Worm (Caenorhabditis elegans) whole organism, L4 larva: ENCODE data around the gene sars-2.
A peak's percentile ranks its signal among the peaks of the same experiment; 100 is the strongest.

Experiments
- F10B5.3 ChIP-seq: sonication (generic microtip); optimal IDR thresholded peaks from 2 replicates; lab custom pipeline; 2016; ENCODE audit warnings: mild to moderate bottlenecking, missing genetic modification characterization, missing compliant biosample characterization
- F44E2.7 ChIP-seq: fragments of 200-800 bp; sonication (Bioruptor generic); IDR thresholded peaks from 2 replicates; pipeline ENCODE4 v2.1.2; 2022; ENCODE audit warnings: missing genetic modification characterization, missing compliant biosample characterization
- F49E8.2 ChIP-seq: sonication (generic microtip); optimal IDR thresholded peaks from 2 replicates; lab custom pipeline; 2016; ENCODE audit warnings: missing compliant biosample characterization, mild to moderate bottlenecking, missing genetic modification characterization, borderline replicate concordance
- T20F7.1 ChIP-seq: fragments of 200-800 bp; sonication (Bioruptor generic); optimal IDR thresholded peaks from 2 replicates; lab custom pipeline; 2018; ENCODE audit warnings: mild to moderate bottlenecking, missing genetic modification characterization, missing compliant biosample characterization
- T26A8.4 ChIP-seq: fragments of 200-800 bp; sonication (Bioruptor generic); IDR thresholded peaks from 2 replicates; pipeline ENCODE4 v1.3.6; 2022; ENCODE audit warnings: missing genetic modification characterization, missing compliant biosample characterization
- Y48G9A.11 ChIP-seq: fragments of 200-800 bp; sonication (Bioruptor generic); IDR thresholded peaks from 2 replicates; pipeline ENCODE4 v1.3.6; 2022; ENCODE audit warnings: missing genetic modification reagents, missing genetic modification characterization, missing compliant biosample characterization
- ZK337.2 ChIP-seq: fragments of 200-800 bp; sonication (Bioruptor generic); IDR thresholded peaks from 2 replicates; pipeline ENCODE4 v1.3.6; 2022; ENCODE audit warnings: missing genetic modification reagents, missing genetic modification characterization, missing compliant biosample characterization
- aha-1 ChIP-seq: fragments of 150-350 bp; peaks from one replicate; lab custom pipeline; 2014; ENCODE audit warnings: missing biosample characterization, missing genetic modification characterization
- ama-1 ChIP-seq: fragments of 150-350 bp; optimal IDR thresholded peaks from 2 replicates; lab custom pipeline; 2014; ENCODE audit warnings: inconsistent platforms, mixed read lengths
- arid-1 ChIP-seq: fragments of 200-800 bp; sonication (Bioruptor generic); conservative IDR thresholded peaks from 2 replicates; pipeline ENCODE4 v1.3.6; 2022; ENCODE audit warnings: missing genetic modification reagents, missing genetic modification characterization, missing compliant biosample characterization
- ceh-44 ChIP-seq: fragments of 200-800 bp; sonication (Bioruptor generic); IDR thresholded peaks from 2 replicates; pipeline ENCODE4 v1.3.6; 2022; ENCODE audit warnings: missing genetic modification reagents, missing genetic modification characterization, missing compliant biosample characterization
- ceh-62 ChIP-seq: sonication (generic microtip); optimal IDR thresholded peaks from 2 replicates; lab custom pipeline; 2017; ENCODE audit warnings: missing biosample characterization, missing genetic modification characterization
- ces-1 ChIP-seq: fragments of 150-350 bp; sonication (generic microtip); optimal IDR thresholded peaks from 4 replicates; lab custom pipeline; 2014; ENCODE audit warnings: missing biosample characterization, missing genetic modification reagents, missing genetic modification characterization
- daf-16 ChIP-seq, 3 experiments: sonication (generic microtip); optimal IDR thresholded peaks; 2 replicates each; lab custom pipeline; 2016 to 2017; ENCODE audit warnings: missing genetic modification characterization in 3 of 3, missing genetic modification reagents in 3 of 3, mild to moderate bottlenecking in 2 of 3, missing compliant biosample characterization in 2 of 3, missing biosample characterization in 1 of 3, moderate library complexity in 1 of 3
- dmd-6 ChIP-seq: fragments of 200-800 bp; sonication (Bioruptor generic); IDR thresholded peaks from 2 replicates; pipeline ENCODE4 v1.3.6; 2022; ENCODE audit warnings: missing genetic modification reagents, missing genetic modification characterization, missing compliant biosample characterization
- dmd-9 ChIP-seq: fragments of 200-800 bp; sonication (Bioruptor generic); IDR thresholded peaks from 2 replicates; pipeline ENCODE4 v1.3.6; 2022; ENCODE audit warnings: missing genetic modification reagents, missing genetic modification characterization, missing compliant biosample characterization
- dpl-1 ChIP-seq: fragments of 150-350 bp; optimal IDR thresholded peaks from 2 replicates; lab custom pipeline; 2014; ENCODE audit warnings: missing biosample characterization, missing genetic modification reagents, missing genetic modification characterization
- dve-1 ChIP-seq: sonication (generic microtip); optimal IDR thresholded peaks from 2 replicates; lab custom pipeline; 2017; ENCODE audit warnings: antibody characterized with exemption, mild to moderate bottlenecking, missing genetic modification characterization, missing compliant biosample characterization; ENCODE audit not compliant: insufficient read depth
- egl-27 ChIP-seq: sonication (generic microtip); optimal IDR thresholded peaks from 3 replicates; lab custom pipeline; 2017; ENCODE audit warnings: missing biosample characterization, missing genetic modification reagents, missing genetic modification characterization
- egl-43 ChIP-seq: fragments of 200-800 bp; sonication (Bioruptor generic); IDR thresholded peaks from 2 replicates; pipeline ENCODE4 v1.3.6; 2022; ENCODE audit warnings: missing genetic modification reagents, missing genetic modification characterization, missing compliant biosample characterization
- fkh-10 ChIP-seq: fragments of 150-350 bp; optimal IDR thresholded peaks from 2 replicates; lab custom pipeline; 2014; ENCODE audit warnings: missing biosample characterization, missing genetic modification reagents, missing genetic modification characterization
- fos-1 ChIP-seq: fragments of 150-350 bp; optimal IDR thresholded peaks from 2 replicates; lab custom pipeline; 2014; ENCODE audit warnings: missing biosample characterization, missing genetic modification characterization
- hlh-11 ChIP-seq: fragments of 200-800 bp; sonication (Bioruptor generic); optimal IDR thresholded peaks from 2 replicates; lab custom pipeline; 2018; ENCODE audit warnings: mild to moderate bottlenecking, missing genetic modification characterization, missing compliant biosample characterization
- jun-1 ChIP-seq: fragments of 150-350 bp; optimal IDR thresholded peaks from 2 replicates; lab custom pipeline; 2014; ENCODE audit warnings: missing biosample characterization, missing genetic modification reagents, missing genetic modification characterization
- lin-1 ChIP-seq: fragments of 200-800 bp; sonication (Bioruptor generic); IDR thresholded peaks from 2 replicates; pipeline ENCODE4 v1.3.6; 2022; ENCODE audit warnings: missing genetic modification reagents, missing genetic modification characterization, missing compliant biosample characterization
- lin-13 ChIP-seq: fragments of 150-350 bp; optimal IDR thresholded peaks from 2 replicates; lab custom pipeline; 2014; ENCODE audit warnings: missing biosample characterization, missing genetic modification reagents, missing genetic modification characterization
- lin-38 ChIP-seq: fragments of 200-800 bp; sonication (Bioruptor generic); IDR thresholded peaks from 2 replicates; pipeline ENCODE4 v1.3.6; 2022; ENCODE audit warnings: missing genetic modification reagents, missing genetic modification characterization, missing compliant biosample characterization
- lsy-2 ChIP-seq, 2 experiments: fragments of 150-350 bp in 1 of 2; sonication (generic microtip) in 1 of 2; optimal IDR thresholded peaks; 2 replicates each; lab custom pipeline; 2014 to 2017; ENCODE audit warnings: missing biosample characterization in 2 of 2, missing genetic modification characterization in 2 of 2
- madf-9 ChIP-seq: fragments of 200-800 bp; sonication (Bioruptor generic); conservative IDR thresholded peaks from 2 replicates; pipeline ENCODE4 v1.3.6; 2022; ENCODE audit warnings: missing genetic modification reagents, missing genetic modification characterization, missing compliant biosample characterization
- mdl-1 ChIP-seq, 2 experiments: fragments of 150-350 bp in 1 of 2; sonication (generic microtip) in 1 of 2; optimal IDR thresholded peaks; 2 replicates each; lab custom pipeline; 2014 to 2017; ENCODE audit warnings: missing biosample characterization in 2 of 2, missing genetic modification characterization in 2 of 2
- mep-1 ChIP-seq: fragments of 150-350 bp; sonication (generic microtip); optimal IDR thresholded peaks from 3 replicates; lab custom pipeline; 2014; ENCODE audit warnings: missing biosample characterization, missing genetic modification characterization
- mxl-3 ChIP-seq: fragments of 200-800 bp; sonication (Bioruptor generic); optimal IDR thresholded peaks from 2 replicates; lab custom pipeline; 2018; ENCODE audit warnings: mild to moderate bottlenecking, missing genetic modification characterization, missing compliant biosample characterization
- nhr-10 ChIP-seq: fragments of 150-350 bp; optimal IDR thresholded peaks from 2 replicates; lab custom pipeline; 2014; ENCODE audit warnings: missing biosample characterization, missing genetic modification characterization
- nhr-11 ChIP-seq: fragments of 150-350 bp; optimal IDR thresholded peaks from 2 replicates; lab custom pipeline; 2014; ENCODE audit warnings: missing biosample characterization, missing genetic modification characterization
- nhr-25 ChIP-seq: sonication (generic microtip); optimal IDR thresholded peaks from 2 replicates; lab custom pipeline; 2017; ENCODE audit warnings: missing genetic modification characterization, mild to moderate bottlenecking, missing compliant biosample characterization, antibody characterized with exemption, moderate library complexity, borderline replicate concordance; ENCODE audit not compliant: insufficient read depth
- nhr-28 ChIP-seq: fragments of 150-350 bp; optimal IDR thresholded peaks from 2 replicates; lab custom pipeline; 2014; ENCODE audit warnings: missing biosample characterization, missing genetic modification characterization
- nhr-48 ChIP-seq: sonication (generic microtip); optimal IDR thresholded peaks from 2 replicates; lab custom pipeline; 2016; ENCODE audit warnings: mild to moderate bottlenecking, missing genetic modification characterization, missing compliant biosample characterization
- nhr-77 ChIP-seq: fragments of 150-350 bp; optimal IDR thresholded peaks from 2 replicates; lab custom pipeline; 2014; ENCODE audit warnings: missing biosample characterization, missing genetic modification characterization
- pha-4 ChIP-seq, 2 experiments: fragments of 150-350 bp in 1 of 2; fragments of 200-800 bp in 1 of 2; sonication (Bioruptor generic) in 1 of 2; IDR thresholded peaks in 1 of 2; optimal IDR thresholded peaks in 1 of 2; 2 replicates each; pipeline versions ENCODE4 v1.3.6 to Lab custom; 2014 to 2022; ENCODE audit warnings: missing genetic modification characterization in 2 of 2, missing genetic modification reagents in 2 of 2, missing biosample characterization in 1 of 2, missing compliant biosample characterization in 1 of 2
- pqm-1 ChIP-seq: sonication (generic microtip); optimal IDR thresholded peaks from 2 replicates; lab custom pipeline; 2017; ENCODE audit warnings: missing biosample characterization, missing genetic modification characterization
- rbr-2 ChIP-seq: sonication (generic microtip); optimal IDR thresholded peaks from 2 replicates; lab custom pipeline; 2016; ENCODE audit warnings: missing genotype, missing genetic modification characterization, missing compliant biosample characterization
- saeg-2 ChIP-seq: fragments of 200-800 bp; sonication (Bioruptor generic); IDR thresholded peaks from 2 replicates; pipeline ENCODE4 v1.3.6; 2022; ENCODE audit warnings: missing genetic modification reagents, missing genetic modification characterization, missing compliant biosample characterization
- set-16 ChIP-seq: fragments of 200-800 bp; sonication (Bioruptor generic); IDR thresholded peaks from 2 replicates; pipeline ENCODE4 v1.3.6; 2022; ENCODE audit warnings: missing genetic modification reagents, missing genetic modification characterization, missing compliant biosample characterization
- snpc-1.2 ChIP-seq: fragments of 200-800 bp; sonication (Bioruptor generic); IDR thresholded peaks from 2 replicates; pipeline ENCODE4 v1.3.6; 2022; ENCODE audit warnings: missing genetic modification reagents, missing genetic modification characterization, missing compliant biosample characterization
- tra-1 ChIP-seq: fragments of 200-800 bp; sonication (Bioruptor generic); IDR thresholded peaks from 2 replicates; pipeline ENCODE4 v1.3.6; 2022; ENCODE audit warnings: missing genetic modification reagents, missing genetic modification characterization, missing compliant biosample characterization
- unc-62 ChIP-seq, 3 experiments: fragments of 150-350 bp in 1 of 3; sonication (generic microtip); optimal IDR thresholded peaks in 2 of 3; peaks in 1 of 3; 1 replicate in 1 of 3; 2 replicates in 2 of 3; lab custom pipeline; 2014 to 2017; ENCODE audit warnings: missing biosample characterization in 3 of 3, missing genetic modification characterization in 3 of 3, missing genetic modification reagents in 3 of 3, missing genotype in 1 of 3

sars-2 gene

DNA sequence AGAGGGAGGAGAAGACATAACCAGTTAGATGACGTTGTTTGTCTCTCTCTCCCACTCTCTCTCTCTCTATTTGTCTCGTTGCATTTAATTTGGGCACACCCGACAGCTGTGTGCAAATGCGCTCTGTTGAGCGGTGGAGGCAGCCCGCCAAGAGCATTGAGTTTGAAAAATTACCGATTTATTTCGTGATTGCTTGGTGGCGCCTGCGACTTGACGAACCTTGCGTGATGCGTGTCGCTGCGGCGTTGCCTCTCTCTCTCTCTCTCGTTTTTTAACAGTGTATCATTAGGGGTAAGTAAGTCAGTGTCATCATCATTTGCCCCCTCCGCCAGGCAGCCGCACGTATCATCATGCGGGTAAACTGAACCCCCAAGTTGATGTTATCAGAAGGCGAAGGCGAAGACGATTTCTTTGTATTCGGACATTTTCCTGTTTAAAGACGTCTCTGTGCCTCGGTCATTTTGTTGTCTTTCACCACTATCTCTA, 48.7 kb downstream of the sars-2 start (continued):
- TF ChIP-seq T20F7.1 (GFP tag; lab: Kevin White, UChicago): peak; percentile 38
- TF ChIP-seq egl-43 (GFP tag; lab: Robert Waterston, UW): peak; percentile 61; the same call in 1 of the 2 replicates
- no peak for TF ChIP-seq egl-27 (tag; lab: Kevin White, UChicago)
- TF ChIP-seq ceh-44: 0 out of 2 replicates have a peak, but pooled peaks have one; percentile 44
- TF ChIP-seq hlh-11 (tag; lab: Kevin White, UChicago): peak; percentile 90
- peak; percentile 59 for TF ChIP-seq nhr-48 (tag; lab: Kevin White, UChicago)
- peak; percentile 40 for TF ChIP-seq ama-1 (lab: Kevin White, UChicago)
- peak; percentile 69 for TF ChIP-seq nhr-28 (tag; lab: Kevin White, UChicago)
- TF ChIP-seq lin-13 (GFP tag; lab: Kevin White, UChicago): peak; percentile 65
- TF ChIP-seq ces-1 (GFP tag; lab: Kevin White, UChicago): no peak
- TF ChIP-seq saeg-2: 0 out of 2 replicates have a peak, but pooled peaks have one; percentile 24
- peak; percentile 31 for TF ChIP-seq pqm-1 (tag; lab: Kevin White, UChicago)
- TF ChIP-seq dmd-6: peak; percentile 67
- peak; percentile 39 for TF ChIP-seq fkh-10 (GFP tag; lab: Kevin White, UChicago)
- TF ChIP-seq lin-38 (GFP tag; lab: Robert Waterston, UW): peak; percentile 89
- peak; percentile 53 for TF ChIP-seq set-16
- TF ChIP-seq mdl-1 (tag; optimal IDR thresholded peaks at IDR 0.05; lab: Kevin White, UChicago): peak; percentile 32 to 58
- no peak for TF ChIP-seq ceh-62
- TF ChIP-seq dve-1 (tag; lab: Kevin White, UChicago): peak; percentile 84
- TF ChIP-seq dpl-1 (GFP tag; lab: Kevin White, UChicago): peak; percentile 67
- no peak for TF ChIP-seq ZK337.2
- no peak; the same call in 1 of the 2 replicates for TF ChIP-seq tra-1 (GFP tag; lab: Robert Waterston, UW)
- TF ChIP-seq jun-1: peak; percentile 3
- TF ChIP-seq unc-62 (GFP tag; optimal IDR thresholded peaks at IDR 0.05 in 1 of 2; lab: Kevin White, UChicago): peak in 1 of 2 experiments; percentile 100
- no peak for TF ChIP-seq unc-62 (tag; optimal IDR thresholded peaks at IDR 0.05; lab: Kevin White, UChicago)
- peak; percentile 79 for TF ChIP-seq lin-1 (GFP tag; lab: Robert Waterston, UW)
- TF ChIP-seq madf-9 (GFP tag; lab: Robert Waterston, UW): 0 out of 2 replicates have a peak, but pooled peaks have one; percentile 57
- TF ChIP-seq nhr-25: peak; percentile 8
- TF ChIP-seq, all 104 proteins: peak for 37

DNA sequence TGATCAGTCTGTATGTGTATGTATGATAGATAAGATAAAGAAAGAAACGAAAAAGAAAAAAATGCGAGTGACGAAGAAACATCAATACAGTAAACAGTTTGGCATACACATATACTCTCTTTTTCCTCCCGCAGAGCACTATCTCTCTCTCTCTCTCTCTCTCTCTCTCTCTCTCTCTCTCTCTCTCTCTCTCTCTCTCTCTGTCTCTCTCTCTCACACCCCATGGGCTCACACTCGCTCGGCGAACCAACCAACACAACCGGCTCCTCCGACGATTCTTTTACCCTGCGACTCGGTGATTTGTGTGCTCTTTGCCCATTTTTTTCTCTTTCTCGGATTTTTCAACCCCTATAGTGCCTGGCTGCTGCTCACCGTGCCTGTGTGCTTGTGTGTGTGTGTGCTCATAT, 49.6 kb downstream of the sars-2 start:
- TF ChIP-seq nhr-10 (tag; lab: Kevin White, UChicago) (peak; percentile 25), mxl-3 (GFP tag; lab: Kevin White, UChicago) (peak; percentile 18), fos-1 (tag; lab: Kevin White, UChicago) (no peak), Y48G9A.11 (GFP tag; lab: Robert Waterston, UW) (no peak), dve-1 (tag; lab: Kevin White, UChicago) (peak; percentile 76), T26A8.4 (GFP tag; lab: Robert Waterston, UW) (peak; percentile 23; the same call in 1 of the 2 replicates), nhr-11 (peak; percentile 4), pha-4 (GFP tag; IDR thresholded peaks at IDR 0.05; lab: Robert Waterston, UW) (peak; percentile 93), pha-4 (tag; optimal IDR thresholded peaks at IDR 0.05; lab: Kevin White, UChicago) (peak; percentile 55), snpc-1.2 (GFP tag; lab: Robert Waterston, UW) (no peak), lsy-2 (tag; optimal IDR thresholded peaks at IDR 0.05; lab: Kevin White, UChicago) (peak in 1 of 2 experiments; percentile 53), aha-1 (tag; lab: Kevin White, UChicago) (peak; percentile 96), nhr-48 (tag; lab: Kevin White, UChicago) (peak; percentile 20), arid-1 (0 out of 2 replicates have a peak, but pooled peaks have one; percentile 12), hlh-11 (tag; lab: Kevin White, UChicago) (peak; percentile 89), F49E8.2 (tag; lab: Kevin White, UChicago) (no peak), rbr-2 (no peak), lin-38 (GFP tag; lab: Robert Waterston, UW) (peak; percentile 50), mep-1 (peak; percentile 63), F44E2.7 (GFP tag; lab: Robert Waterston, UW) (no peak), mdl-1 (tag; optimal IDR thresholded peaks at IDR 0.05; lab: Kevin White, UChicago) (peak in 1 of 2 experiments; percentile 42), pqm-1 (tag; lab: Kevin White, UChicago) (peak; percentile 49), unc-62 (GFP tag; optimal IDR thresholded peaks at IDR 0.05 in 1 of 2; lab: Kevin White, UChicago) (peak in 1 of 2 experiments; percentile 72), unc-62 (tag; optimal IDR thresholded peaks at IDR 0.05; lab: Kevin White, UChicago) (no peak), nhr-28 (tag; lab: Kevin White, UChicago) (peak; percentile 37), F10B5.3 (no peak), daf-16 (GFP tag; optimal IDR thresholded peaks at IDR 0.05; lab: Kevin White, UChicago) (no peak), daf-16 (tag; optimal IDR thresholded peaks at IDR 0.05; lab: Kevin White, UChicago) (peak; percentile 92), dmd-9 (GFP tag; lab: Robert Waterston, UW) (no peak), nhr-77 (tag; lab: Kevin White, UChicago) (peak; percentile 55)
